Worm (Caenorhabditis elegans) whole organism, young adult: ENCODE measurements around the gene srg-39.

ENCODE experiments used
- B0336.3 ChIP-seq: fragments of 200-800 bp; sonication (Bioruptor generic); IDR thresholded peaks from 2 replicates; pipeline ENCODE4 v1.3.6; 2022; ENCODE audit warnings: missing genetic modification characterization, missing compliant biosample characterization
- F52B5.7 ChIP-seq: sonication (generic microtip); optimal IDR thresholded peaks from 2 replicates; lab custom pipeline; 2016; ENCODE audit warnings: mild to moderate bottlenecking, missing genetic modification characterization, missing compliant biosample characterization
- die-1 ChIP-seq: sonication (generic microtip); optimal IDR thresholded peaks from 2 replicates; lab custom pipeline; 2016; ENCODE audit warnings: missing genotype, mild to moderate bottlenecking, missing genetic modification characterization, missing compliant biosample characterization
- dox-1 ChIP-seq: fragments of 200-800 bp; sonication (Bioruptor generic); IDR thresholded peaks from 2 replicates; pipeline ENCODE4 v1.3.6; 2022; ENCODE audit warnings: missing genetic modification reagents, missing genetic modification characterization, missing compliant biosample characterization
- egrh-3 ChIP-seq: fragments of 200-800 bp; sonication (Bioruptor generic); IDR thresholded peaks from 2 replicates; pipeline ENCODE4 v1.3.6; 2022; ENCODE audit warnings: missing genetic modification reagents, missing genetic modification characterization, missing compliant biosample characterization
- hmg-20 ChIP-seq: fragments of 200-800 bp; sonication (Bioruptor generic); IDR thresholded peaks from 2 replicates; pipeline ENCODE4 v1.3.6; 2022; ENCODE audit warnings: missing genetic modification reagents, missing genetic modification characterization, missing compliant biosample characterization
- snpc-1.3 ChIP-seq: sonication (generic microtip); optimal IDR thresholded peaks from 2 replicates; lab custom pipeline; 2017; ENCODE audit warnings: missing genetic modification characterization, mild to moderate bottlenecking, missing compliant biosample characterization, antibody characterized with exemption, moderate library complexity, missing genotype, missing genetic modification reagents; ENCODE audit not compliant: insufficient read depth
- somi-1 ChIP-seq: fragments of 200-800 bp; sonication (Bioruptor generic); optimal IDR thresholded peaks from 2 replicates; lab custom pipeline; 2018; ENCODE audit warnings: mild to moderate bottlenecking, missing genetic modification characterization, missing compliant biosample characterization
- zim-3 ChIP-seq: sonication (generic microtip); optimal IDR thresholded peaks from 2 replicates; lab custom pipeline; 2017; ENCODE audit warnings: mild to moderate bottlenecking, missing genetic modification characterization, moderate library complexity, missing compliant biosample characterization

- TF ChIP-seq snpc-1.3 (tag; lab: Kevin White, UChicago): no peak
- peak; percentile 57 for TF ChIP-seq hmg-20 (GFP tag; lab: Robert Waterston, UW)
- peak; percentile 50; the same call in 1 of the 2 replicates for TF ChIP-seq dox-1 (GFP tag; lab: Robert Waterston, UW)
- TF ChIP-seq zim-3 (tag; lab: Kevin White, UChicago): no peak
- no peak for TF ChIP-seq B0336.3 (GFP tag; lab: Robert Waterston, UW)
- TF ChIP-seq F52B5.7 (tag; lab: Kevin White, UChicago): no peak
- peak; percentile 7 for TF ChIP-seq die-1
- no peak for TF ChIP-seq somi-1 (GFP tag; lab: Kevin White, UChicago)
- TF ChIP-seq egrh-3: no peak; the same call in 1 of the 2 replicates
Measured at ce11 chrV:11174663-11175062, 22.4 kb upstream of the srg-39 start.
